Fruit fly (Drosophila melanogaster) whole organism, embryonic: ENCODE results near the gene NdufV3.

Experiments
- Adf1 ChIP-seq: fragments of 200-800 bp; sonication (Bioruptor generic); IDR thresholded peaks from 2 replicates; pipeline ENCODE4 v1.3.6; 2022; ENCODE audit warnings: missing biosample characterization, missing genetic modification characterization
- B-H1 ChIP-seq: fragments of 200-800 bp; sonication (Bioruptor generic); IDR thresholded peaks from 3 replicates; pipeline ENCODE4 v1.3.6; 2022; ENCODE audit warnings: missing biosample characterization, missing genetic modification characterization
- Bgb ChIP-seq: fragments of 200-800 bp; sonication (Bioruptor generic); IDR thresholded peaks from 2 replicates; pipeline ENCODE4 v1.3.6; 2022; ENCODE audit warnings: missing biosample characterization, missing genetic modification characterization; ENCODE audit not compliant: partially characterized antibody
- CG1024 ChIP-seq: fragments of 200-800 bp; sonication (Bioruptor generic); IDR thresholded peaks from 2 replicates; pipeline ENCODE4 v1.3.6; 2022; ENCODE audit warnings: missing biosample characterization, missing genetic modification characterization
- CG10431 ChIP-seq: fragments of 200-800 bp; sonication (Bioruptor generic); optimal IDR thresholded peaks from 3 replicates; lab custom pipeline; 2018; ENCODE audit warnings: missing biosample characterization, mild to moderate bottlenecking, missing genetic modification characterization
- CG12104 ChIP-seq: fragments of 200-800 bp; sonication (Bioruptor generic); optimal IDR thresholded peaks from 3 replicates; lab custom pipeline; 2016; ENCODE audit warnings: missing biosample characterization, missing genetic modification characterization
- CG12299 ChIP-seq: fragments of 200-800 bp; sonication (Bioruptor generic); optimal IDR thresholded peaks from 2 replicates; lab custom pipeline; 2018; ENCODE audit warnings: missing biosample characterization, mild to moderate bottlenecking, missing genetic modification characterization
- CG12942 ChIP-seq: fragments of 200-800 bp; sonication (Bioruptor generic); optimal IDR thresholded peaks from 3 replicates; lab custom pipeline; 2016; ENCODE audit warnings: missing biosample characterization, missing genetic modification characterization
- CG15601 ChIP-seq: fragments of 200-800 bp; sonication (Bioruptor generic); optimal IDR thresholded peaks from 3 replicates; lab custom pipeline; 2019; ENCODE audit warnings: missing biosample characterization, mild to moderate bottlenecking, missing genetic modification characterization, moderate library complexity
- CG17186 ChIP-seq: fragments of 200-800 bp; sonication (Bioruptor generic); optimal IDR thresholded peaks from 3 replicates; lab custom pipeline; 2017; ENCODE audit warnings: missing biosample characterization, missing genetic modification reagents, missing genetic modification characterization
- CG17612 ChIP-seq: fragments of 200-800 bp; sonication (Bioruptor generic); IDR thresholded peaks from 2 replicates; pipeline ENCODE4 v1.3.6; 2022; ENCODE audit warnings: missing biosample characterization, missing genetic modification characterization
- CG17912 ChIP-seq: fragments of 200-800 bp; sonication (Bioruptor generic); optimal IDR thresholded peaks from 2 replicates; lab custom pipeline; 2018; ENCODE audit warnings: missing biosample characterization, mild to moderate bottlenecking, missing genetic modification characterization
- CG1832 ChIP-seq: fragments of 200-800 bp; sonication (Bioruptor generic); optimal IDR thresholded peaks from 2 replicates; lab custom pipeline; 2017; ENCODE audit warnings: missing biosample characterization, mild to moderate bottlenecking, missing genetic modification characterization, inconsistent platforms
- CG18619 ChIP-seq: fragments of 200-800 bp; sonication (Bioruptor generic); optimal IDR thresholded peaks from 3 replicates; lab custom pipeline; 2017; ENCODE audit warnings: missing biosample characterization, mild to moderate bottlenecking, missing genetic modification characterization
- CG18764 ChIP-seq: fragments of 200-800 bp; sonication (Bioruptor generic); optimal IDR thresholded peaks from 3 replicates; lab custom pipeline; 2016; ENCODE audit warnings: missing biosample characterization, missing genetic modification characterization
- CG2120 ChIP-seq: fragments of 200-800 bp; sonication (Bioruptor generic); optimal IDR thresholded peaks from 3 replicates; lab custom pipeline; 2016; ENCODE audit warnings: missing biosample characterization, missing genetic modification characterization
- CG2199 ChIP-seq: fragments of 200-800 bp; sonication (Bioruptor generic); IDR thresholded peaks from 3 replicates; pipeline ENCODE4 v1.3.6; 2022; ENCODE audit warnings: missing biosample characterization, missing genetic modification characterization
- CG30403 ChIP-seq: fragments of 200-800 bp; sonication (Bioruptor generic); optimal IDR thresholded peaks from 3 replicates; lab custom pipeline; 2016; ENCODE audit warnings: missing biosample characterization, missing genetic modification characterization
- CG4854 ChIP-seq: fragments of 200-800 bp; sonication (Bioruptor generic); optimal IDR thresholded peaks from 2 replicates; lab custom pipeline; 2016; ENCODE audit warnings: missing biosample characterization, missing genetic modification characterization, inconsistent platforms
- CG7928 ChIP-seq: fragments of 200-800 bp; sonication (Bioruptor generic); optimal IDR thresholded peaks from 2 replicates; lab custom pipeline; 2017; ENCODE audit warnings: missing biosample characterization, mild to moderate bottlenecking, missing genetic modification characterization
- CG8089 ChIP-seq: fragments of 200-800 bp; sonication (Bioruptor generic); optimal IDR thresholded peaks from 3 replicates; lab custom pipeline; 2016; ENCODE audit warnings: missing biosample characterization, missing genetic modification characterization
- CG9437 ChIP-seq: fragments of 200-800 bp; sonication (Bioruptor generic); optimal IDR thresholded peaks from 2 replicates; lab custom pipeline; 2018; ENCODE audit warnings: missing biosample characterization, mild to moderate bottlenecking, missing genetic modification characterization
- CTCF ChIP-seq: fragments of 200-800 bp; sonication (Bioruptor generic); optimal IDR thresholded peaks from 2 replicates; lab custom pipeline; 2017; ENCODE audit warnings: missing biosample characterization, mild to moderate bottlenecking, missing genetic modification characterization, moderate library complexity
- Dip2 ChIP-seq: fragments of 200-800 bp; sonication (Bioruptor generic); IDR thresholded peaks from 2 replicates; pipeline ENCODE4 v1.3.6; 2022; ENCODE audit warnings: missing biosample characterization, missing genetic modification characterization
- Elba2 ChIP-seq: fragments of 200-800 bp; sonication (Bioruptor generic); optimal IDR thresholded peaks from 3 replicates; lab custom pipeline; 2016; ENCODE audit warnings: missing biosample characterization, missing genetic modification characterization
- Hr78 ChIP-seq, 2 experiments: fragments of 200-800 bp in 1 of 2; fragments of >200 bp in 1 of 2; sonication (Bioruptor generic) in 1 of 2; optimal IDR thresholded peaks; 2 replicates each; lab custom pipeline; 2017 to 2019; ENCODE audit warnings: missing biosample characterization in 2 of 2, missing genetic modification characterization in 2 of 2, mild to moderate bottlenecking in 1 of 2, moderate library complexity in 1 of 2
- Jarid2 ChIP-seq: fragments of 200-800 bp; sonication (Bioruptor generic); optimal IDR thresholded peaks from 3 replicates; lab custom pipeline; 2017; ENCODE audit warnings: mild to moderate bottlenecking, missing biosample characterization, missing genetic modification reagents, missing genetic modification characterization
- NK7.1 ChIP-seq: fragments of 200-800 bp; sonication (Bioruptor generic); optimal IDR thresholded peaks from 3 replicates; lab custom pipeline; 2016; ENCODE audit warnings: missing biosample characterization, missing genetic modification characterization
- Scr ChIP-seq: fragments of 200-800 bp; sonication (Bioruptor generic); IDR thresholded peaks from 2 replicates; pipeline ENCODE4 v1.3.6; 2022; ENCODE audit warnings: missing biosample characterization, missing genetic modification characterization; ENCODE audit not compliant: partially characterized antibody
- Sry-δ ChIP-seq: fragments of 200-800 bp; sonication (Bioruptor generic); optimal IDR thresholded peaks from 2 replicates; lab custom pipeline; 2016; ENCODE audit warnings: missing biosample characterization, missing genetic modification characterization
- Tbp ChIP-seq: fragments of >200 bp; optimal IDR thresholded peaks from 2 replicates; lab custom pipeline; 2018; ENCODE audit warnings: missing biosample characterization, missing genetic modification characterization
- Xbp1 ChIP-seq: fragments of 200-800 bp; sonication (Bioruptor generic); optimal IDR thresholded peaks from 3 replicates; lab custom pipeline; 2016; ENCODE audit warnings: missing biosample characterization, mild to moderate bottlenecking, missing genetic modification characterization
- amos ChIP-seq: fragments of 200-800 bp; sonication (Bioruptor generic); IDR thresholded peaks from 2 replicates; pipeline ENCODE4 v1.3.6; 2022; ENCODE audit warnings: missing biosample characterization, missing genetic modification characterization; ENCODE audit not compliant: partially characterized antibody
- ash1 ChIP-seq: fragments of 200-800 bp; sonication (Bioruptor generic); optimal IDR thresholded peaks from 2 replicates; lab custom pipeline; 2018; ENCODE audit warnings: missing biosample characterization, mild to moderate bottlenecking, missing genetic modification characterization
- bsh ChIP-seq, 2 experiments: fragments of 200-800 bp; sonication (Bioruptor generic); optimal IDR thresholded peaks; 2 replicates each; lab custom pipeline; 2017 to 2018; ENCODE audit warnings: mild to moderate bottlenecking in 2 of 2, missing biosample characterization in 2 of 2, missing genetic modification characterization in 2 of 2, moderate library complexity in 1 of 2
- cad ChIP-seq: fragments of >200 bp; optimal IDR thresholded peaks from 2 replicates; lab custom pipeline; 2017; ENCODE audit warnings: missing biosample characterization, missing genetic modification characterization
- chif ChIP-seq, 2 experiments: fragments of 200-800 bp; sonication (Bioruptor generic); optimal IDR thresholded peaks; 3 replicates each; lab custom pipeline; 2016; ENCODE audit warnings: missing biosample characterization in 2 of 2, missing genetic modification characterization in 2 of 2
- eve ChIP-seq, 2 experiments: fragments of >200 bp; optimal IDR thresholded peaks; 2 replicates each; lab custom pipeline; 2017; ENCODE audit warnings: missing biosample characterization in 2 of 2, missing genetic modification characterization in 2 of 2
- fd64A ChIP-seq: fragments of 200-800 bp; sonication (Bioruptor generic); optimal IDR thresholded peaks from 3 replicates; lab custom pipeline; 2018; ENCODE audit warnings: missing biosample characterization, mild to moderate bottlenecking, missing genetic modification characterization
- fru ChIP-seq: fragments of >200 bp; optimal IDR thresholded peaks from 2 replicates; lab custom pipeline; 2017
- gsb-n ChIP-seq: fragments of 200-800 bp; sonication (Bioruptor generic); optimal IDR thresholded peaks from 3 replicates; lab custom pipeline; 2018; ENCODE audit warnings: missing biosample characterization, mild to moderate bottlenecking, missing genetic modification characterization
- inv ChIP-seq: fragments of 200-800 bp; sonication (Bioruptor generic); IDR thresholded peaks from 2 replicates; pipeline ENCODE4 v1.3.6; 2022; ENCODE audit warnings: missing biosample characterization, missing genetic modification characterization; ENCODE audit not compliant: partially characterized antibody
- peb ChIP-seq: fragments of 200-800 bp; sonication (Bioruptor generic); IDR thresholded peaks from 2 replicates; pipeline ENCODE4 v1.3.6; 2022; ENCODE audit warnings: missing biosample characterization, missing genetic modification characterization
- repo ChIP-seq: fragments of 200-800 bp; sonication (Bioruptor generic); optimal IDR thresholded peaks from 2 replicates; lab custom pipeline; 2016; ENCODE audit warnings: missing biosample characterization, missing genetic modification characterization
- ro ChIP-seq: fragments of 200-800 bp; sonication (Bioruptor generic); IDR thresholded peaks from 2 replicates; pipeline ENCODE4 v1.3.6; 2022; ENCODE audit warnings: missing biosample characterization, missing genetic modification characterization
- row ChIP-seq: fragments of 200-800 bp; sonication (Bioruptor generic); IDR thresholded peaks from 3 replicates; pipeline ENCODE4 v1.3.6; 2022; ENCODE audit warnings: missing biosample characterization, missing genetic modification characterization
- sens-2 ChIP-seq: fragments of 200-800 bp; sonication (Bioruptor generic); IDR thresholded peaks from 2 replicates; pipeline ENCODE4 v1.3.6; 2022; ENCODE audit warnings: missing biosample characterization, missing genetic modification characterization
- sr ChIP-seq: fragments of 200-800 bp; sonication (Bioruptor generic); IDR thresholded peaks from 3 replicates; pipeline ENCODE4 v1.3.6; 2022; ENCODE audit warnings: missing biosample characterization, missing genetic modification characterization
- tap ChIP-seq: fragments of 200-800 bp; optimal IDR thresholded peaks from 3 replicates; lab custom pipeline; 2019; ENCODE audit warnings: missing biosample characterization, mild to moderate bottlenecking, missing genetic modification characterization, moderate library complexity
- zen ChIP-seq: fragments of 200-800 bp; sonication (Bioruptor generic); optimal IDR thresholded peaks from 3 replicates; lab custom pipeline; 2018; ENCODE audit warnings: missing biosample characterization, mild to moderate bottlenecking, missing genetic modification characterization, moderate library complexity
- zen2 ChIP-seq: fragments of 200-800 bp; sonication (Bioruptor generic); IDR thresholded peaks from 3 replicates; pipeline ENCODE4 v1.3.6; 2022; ENCODE audit warnings: missing biosample characterization, missing genetic modification characterization; ENCODE audit not compliant: partially characterized antibody

Gene NdufV3

dm6 chrX:11338047-11338747 lies 11.6 kb upstream of the NdufV3 start (continued):
- no peak for TF ChIP-seq sr (GFP tag; lab: Robert Waterston, UW)
- TF ChIP-seq CG1832, result no peak
- peak; percentile 79 for TF ChIP-seq row (GFP tag; lab: Robert Waterston, UW)
- peak in 1 of 2 experiments; percentile 77 for TF ChIP-seq bsh (GFP tag; optimal IDR thresholded peaks at IDR 0.05; lab: Kevin White, UChicago)
- TF ChIP-seq zen2, result no peak
- TF ChIP-seq CG12299 (tag; lab: Kevin White, UChicago), result peak; percentile 39
- no peak for TF ChIP-seq Dip2
- TF ChIP-seq fru, result no peak
- TF ChIP-seq chif (GFP tag; optimal IDR thresholded peaks at IDR 0.05; lab: Kevin White, UChicago), result peak; percentile 75 to 77
- no peak for TF ChIP-seq CG2199 (GFP tag; lab: Robert Waterston, UW)
- TF ChIP-seq repo (GFP tag; lab: Kevin White, UChicago), result peak; percentile 59
- TF ChIP-seq ro, result no peak
- TF ChIP-seq amos (GFP tag; lab: Robert Waterston, UW), result no peak
- peak; percentile 78 for TF ChIP-seq NK7.1 (GFP tag; lab: Kevin White, UChicago)
- TF ChIP-seq Adf1 (GFP tag; lab: Robert Waterston, UW), result no peak
- TF ChIP-seq CG17186 (GFP tag; lab: Kevin White, UChicago), result no peak
- no peak for TF ChIP-seq inv (GFP tag; lab: Robert Waterston, UW)
- no peak for TF ChIP-seq gsb-n (tag; lab: Kevin White, UChicago)
- peak; percentile 68 for TF ChIP-seq CG15601 (tag; lab: Kevin White, UChicago)
- TF ChIP-seq Sry-δ (GFP tag; lab: Kevin White, UChicago), result peak; percentile 26
- no peak for TF ChIP-seq B-H1 (GFP tag; lab: Robert Waterston, UW)
- no peak for TF ChIP-seq tap (tag; lab: Kevin White, UChicago)
- TF ChIP-seq Bgb (GFP tag; lab: Robert Waterston, UW), result no peak
- peak; percentile 26 for TF ChIP-seq CG18764
- no peak for TF ChIP-seq ash1 (GFP tag; lab: Kevin White, UChicago)
- no peak for TF ChIP-seq CG10431 (GFP tag; lab: Kevin White, UChicago)
- TF ChIP-seq CG1024, result no peak
- TF ChIP-seq CG4854 (GFP tag; lab: Kevin White, UChicago), result peak; percentile 59
- TF ChIP-seq Elba2, result no peak
- TF ChIP-seq CG9437 (GFP tag; lab: Kevin White, UChicago), result peak; percentile 75
- peak; percentile 73 for TF ChIP-seq Xbp1 (GFP tag; lab: Kevin White, UChicago)
- peak; percentile 46 for TF ChIP-seq CG8089 (GFP tag; lab: Kevin White, UChicago)
- no peak for TF ChIP-seq Jarid2 (GFP tag; lab: Kevin White, UChicago)
- TF ChIP-seq CG2120, result peak; percentile 63
- no peak for TF ChIP-seq CG17612 (GFP tag; lab: Robert Waterston, UW)
- no peak for TF ChIP-seq fd64A (GFP tag; lab: Kevin White, UChicago)
- no peak for TF ChIP-seq CG7928
- TF ChIP-seq cad (GFP tag; lab: Kevin White, UChicago), result no peak
- TF ChIP-seq CG30403 (GFP tag; lab: Kevin White, UChicago), result peak; percentile 87
- TF ChIP-seq CTCF (GFP tag; lab: Kevin White, UChicago), result no peak
- peak; percentile 82 for TF ChIP-seq CG12104
- TF ChIP-seq Scr (GFP tag; lab: Robert Waterston, UW), result no peak
- TF ChIP-seq peb (GFP tag; lab: Robert Waterston, UW), result no peak
- TF ChIP-seq CG17912 (GFP tag; lab: Kevin White, UChicago), result no peak
- TF ChIP-seq Hr78 (GFP tag; optimal IDR thresholded peaks at IDR 0.05; lab: Kevin White, UChicago), result peak in 1 of 2 experiments; percentile 80
- peak; percentile 4 for TF ChIP-seq zen (tag; lab: Kevin White, UChicago)
- TF ChIP-seq CG18619 (GFP tag; lab: Kevin White, UChicago), result peak; percentile 69
- TF ChIP-seq sens-2 (GFP tag; lab: Robert Waterston, UW), result no peak
- no peak for TF ChIP-seq Tbp (GFP tag; lab: Kevin White, UChicago)
- peak; percentile 52 for TF ChIP-seq CG12942 (GFP tag; lab: Kevin White, UChicago)
- no peak for TF ChIP-seq eve (GFP tag; optimal IDR thresholded peaks at IDR 0.05; lab: Kevin White, UChicago)
